Fruit fly (Drosophila melanogaster): Measurements from ENCODE around the gene nac.

dm6 chr3R:8344174-8344573 lies 40.4 kb upstream of the nac start, which contains the start of gene DppIII:
- no peak for TF ChIP-seq pan (optimal IDR thresholded peaks at IDR 0.05)
- TF ChIP-seq CG8478 (optimal IDR thresholded peaks at IDR 0.05) = no peak
- no peak for TF ChIP-seq Dll (optimal IDR thresholded peaks at IDR 0.05)
- no peak for TF ChIP-seq psq (optimal IDR thresholded peaks at IDR 0.05)
- TF ChIP-seq EcR (GFP tag; optimal IDR thresholded peaks at IDR 0.05) = no peak
- TF ChIP-seq usp (GFP tag; optimal IDR thresholded peaks at IDR 0.05) = no peak
